Worm (Caenorhabditis elegans): ENCODE measurements around the gene tin-10.

The tin-10 gene

ce11 chrIII:11502753-11503152, at the start of gene tin-10:
tin-10 (minus strand) TSS chrIII:11502853.
- TF ChIP-seq ttx-3 (tag; optimal IDR thresholded peaks at IDR 0.05) (no peak), ama-1 (optimal IDR thresholded peaks at IDR 0.05) (no peak), unc-86 (tag; optimal IDR thresholded peaks at IDR 0.05) (no peak)

ce11 chrIII:11548070-11548469, 45.4 kb upstream of the tin-10 start, which contains the start of gene Y66D12A.13:
Y66D12A.13 (plus strand) TSS chrIII:11548370.
- no peak for TF ChIP-seq ama-1 (optimal IDR thresholded peaks at IDR 0.05)
- TF ChIP-seq pha-2 (tag; optimal IDR thresholded peaks at IDR 0.05), result no peak
- no peak for TF ChIP-seq ceh-18 (tag; optimal IDR thresholded peaks at IDR 0.05)
- no peak for TF ChIP-seq ceh-19 (GFP tag; optimal IDR thresholded peaks at IDR 0.05)
- TF ChIP-seq npax-4 (tag; optimal IDR thresholded peaks at IDR 0.05), result no peak
- TF ChIP-seq elt-2 (tag; optimal IDR thresholded peaks at IDR 0.05), result no peak
- no peak for TF ChIP-seq nfya-1 (tag; optimal IDR thresholded peaks at IDR 0.05)
- no peak for TF ChIP-seq hlh-15 (tag; optimal IDR thresholded peaks at IDR 0.05)
- TF ChIP-seq ceh-24 (tag; optimal IDR thresholded peaks at IDR 0.05), result no peak
- no peak for TF ChIP-seq hlh-8 (tag; optimal IDR thresholded peaks at IDR 0.05)
- TF ChIP-seq F13H6.1 (tag; optimal IDR thresholded peaks at IDR 0.05), result no peak
- no peak for TF ChIP-seq hlh-30 (tag; optimal IDR thresholded peaks at IDR 0.05; ENCODE audit: insufficient read depth)
- no peak for TF ChIP-seq sox-2 (GFP tag; IDR thresholded peaks at IDR 0.05)
- TF ChIP-seq nhr-232 (tag; optimal IDR thresholded peaks at IDR 0.05), result no peak
- no peak for TF ChIP-seq T23F11.4 (GFP tag; optimal IDR thresholded peaks at IDR 0.05)

- TF ChIP-seq hlh-30 (tag; optimal IDR thresholded peaks at IDR 0.05; ENCODE audit: insufficient read depth) (no peak), sox-4 (tag; optimal IDR thresholded peaks at IDR 0.05) (no peak), fkh-6 (tag; optimal IDR thresholded peaks at IDR 0.05) (no peak), pax-1 (tag; optimal IDR thresholded peaks at IDR 0.05) (no peak), mec-3 (tag; optimal IDR thresholded peaks at IDR 0.05; ENCODE audit: borderline replicate concordance) (no peak), F13H6.1 (tag; optimal IDR thresholded peaks at IDR 0.05) (no peak), ceh-45 (GFP tag; IDR thresholded peaks at IDR 0.05) (no peak), pat-9 (tag; optimal IDR thresholded peaks at IDR 0.05) (no peak), hlh-6 (tag; optimal IDR thresholded peaks at IDR 0.05) (no peak), ceh-9 (tag; optimal IDR thresholded peaks at IDR 0.05) (no peak), K02D7.2 (tag; optimal IDR thresholded peaks at IDR 0.05) (no peak), pag-3 (tag; optimal IDR thresholded peaks at IDR 0.05; ENCODE audit: borderline replicate concordance) (no peak), odd-2 (tag; optimal IDR thresholded peaks at IDR 0.05) (no peak), unc-42 (tag; optimal IDR thresholded peaks at IDR 0.05) (no peak), ceh-19 (GFP tag; optimal IDR thresholded peaks at IDR 0.05) (no peak)
These were observed 42.3 kb upstream of the tin-10 start for ce11 chrIII:11544947-11545346.

DNA sequence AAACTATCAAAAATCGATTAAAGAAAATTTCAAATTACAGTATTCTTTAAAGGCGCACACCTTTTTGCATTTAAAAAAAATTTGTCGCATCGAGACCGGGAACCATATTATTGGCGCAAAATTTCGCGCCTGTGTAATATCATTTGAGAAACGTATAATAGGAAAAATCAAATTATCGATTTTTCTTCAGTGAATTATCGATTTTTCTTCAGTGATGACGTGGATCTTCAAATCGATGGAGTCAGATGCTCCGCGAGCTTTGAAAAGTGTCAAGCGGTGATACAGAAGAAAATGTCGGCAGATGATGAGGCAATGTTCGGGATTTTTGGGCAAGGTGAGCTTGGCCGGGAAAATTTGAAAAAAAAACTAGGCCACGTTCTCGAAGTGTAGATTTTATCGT, 32.8 kb upstream of the tin-10 start:
- TF ChIP-seq pha-2 (tag; optimal IDR thresholded peaks at IDR 0.05) (no peak), ceh-24 (tag; optimal IDR thresholded peaks at IDR 0.05) (no peak), ceh-9 (tag; optimal IDR thresholded peaks at IDR 0.05) (no peak), unc-42 (tag; optimal IDR thresholded peaks at IDR 0.05) (no peak), ceh-18 (tag; optimal IDR thresholded peaks at IDR 0.05) (no peak), dmd-4 (tag; optimal IDR thresholded peaks at IDR 0.05; ENCODE audit: borderline replicate concordance) (no peak)

DNA sequence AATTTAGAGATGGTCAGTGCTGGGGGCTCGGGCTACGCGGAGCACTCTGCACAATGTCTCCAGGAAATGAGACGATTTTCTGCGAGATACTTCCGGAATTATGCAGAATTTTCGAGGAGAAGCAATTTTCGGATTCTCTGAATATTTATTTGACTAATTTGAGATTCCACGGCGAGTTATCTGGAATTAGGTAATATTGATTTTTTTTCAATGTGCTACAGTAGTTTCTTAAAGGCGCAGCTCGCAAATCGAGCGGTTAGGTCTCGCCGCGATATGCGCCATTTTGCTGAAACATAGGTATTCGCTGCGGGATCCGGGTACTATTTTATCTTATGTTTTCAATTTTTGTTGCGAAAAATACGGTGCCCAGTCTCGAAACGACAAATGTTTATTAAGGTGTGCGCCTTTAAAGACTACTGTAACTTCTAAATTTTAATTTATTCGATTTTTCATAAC, 32.0 kb upstream of the tin-10 start, which contains the start of gene nrps-1:
Gene nrps-1, plus strand, starts transcription at position 51 of the 456 bp plus-strand sequence.
- no peak for TF ChIP-seq ceh-48 (tag; optimal IDR thresholded peaks at IDR 0.05)
- TF ChIP-seq nhr-232 (tag; optimal IDR thresholded peaks at IDR 0.05), result no peak
- no peak for TF ChIP-seq pax-1 (tag; optimal IDR thresholded peaks at IDR 0.05)
- no peak for TF ChIP-seq ceh-6 (GFP tag; optimal IDR thresholded peaks at IDR 0.05)
- TF ChIP-seq unc-55 (GFP tag; optimal IDR thresholded peaks at IDR 0.05), result no peak
- TF ChIP-seq unc-3 (GFP tag; conservative IDR thresholded peaks at IDR 0.05), result no peak
- TF ChIP-seq unc-3 (tag; optimal IDR thresholded peaks at IDR 0.05), result no peak
- TF ChIP-seq Y22D7AL.16 (tag; optimal IDR thresholded peaks at IDR 0.05), result no peak
- TF ChIP-seq ceh-2 (tag; optimal IDR thresholded peaks at IDR 0.05), result no peak
- no peak for TF ChIP-seq dmd-4 (tag; optimal IDR thresholded peaks at IDR 0.05; ENCODE audit: borderline replicate concordance)
- TF ChIP-seq ceh-22 (tag; optimal IDR thresholded peaks at IDR 0.05), result no peak
- TF ChIP-seq madf-2 (tag; optimal IDR thresholded peaks at IDR 0.05), result no peak
- no peak for TF ChIP-seq ceh-30 (tag; optimal IDR thresholded peaks at IDR 0.05)
- no peak for TF ChIP-seq npax-4 (tag; optimal IDR thresholded peaks at IDR 0.05)

All from whole organism, late embryonic.